Worm (Caenorhabditis elegans) whole organism, young adult: ENCODE data around the gene enri-2.

Source experiments
- B0261.1 ChIP-seq: sonication (generic microtip); optimal IDR thresholded peaks from 2 replicates; lab custom pipeline; 2016; ENCODE audit warnings: mild to moderate bottlenecking, missing genetic modification characterization, moderate library complexity, missing compliant biosample characterization
- B0336.3 ChIP-seq: fragments of 200-800 bp; sonication (Bioruptor generic); IDR thresholded peaks from 2 replicates; pipeline ENCODE4 v1.3.6; 2022; ENCODE audit warnings: missing genetic modification characterization, missing compliant biosample characterization
- F22D6.2 ChIP-seq: sonication (generic microtip); optimal IDR thresholded peaks from 2 replicates; lab custom pipeline; 2016; ENCODE audit warnings: mild to moderate bottlenecking, missing genetic modification characterization, missing compliant biosample characterization
- Y53F4B.3 ChIP-seq: fragments of 200-800 bp; sonication (Bioruptor generic); IDR thresholded peaks from 2 replicates; pipeline ENCODE4 v1.3.6; 2022; ENCODE audit warnings: missing genetic modification reagents, missing genetic modification characterization, missing compliant biosample characterization
- Y67H2A.10 ChIP-seq: fragments of 200-800 bp; sonication (Bioruptor generic); conservative IDR thresholded peaks from 2 replicates; pipeline ENCODE4 v1.3.6; 2022; ENCODE audit warnings: missing genetic modification reagents, missing genetic modification characterization, missing compliant biosample characterization
- ZK185.1 ChIP-seq: sonication (generic microtip); optimal IDR thresholded peaks from 2 replicates; lab custom pipeline; 2016; ENCODE audit warnings: mild to moderate bottlenecking, missing genetic modification characterization, missing compliant biosample characterization; ENCODE audit not compliant: poor library complexity, severe bottlenecking
- aptf-2 ChIP-seq: fragments of 200-800 bp; sonication (Bioruptor generic); conservative IDR thresholded peaks from 2 replicates; pipeline ENCODE4 v1.3.6; 2022; ENCODE audit warnings: missing genetic modification reagents, missing genetic modification characterization, missing compliant biosample characterization
- atf-7 ChIP-seq: sonication (generic microtip); optimal IDR thresholded peaks from 2 replicates; lab custom pipeline; 2017; ENCODE audit warnings: mild to moderate bottlenecking, missing genetic modification characterization, missing compliant biosample characterization
- ccch-3 ChIP-seq: fragments of 200-800 bp; sonication (Bioruptor generic); optimal IDR thresholded peaks from 2 replicates; lab custom pipeline; 2018; ENCODE audit warnings: mild to moderate bottlenecking, missing genetic modification characterization, missing compliant biosample characterization
- cebp-1 ChIP-seq, 2 experiments: fragments of 200-800 bp in 1 of 2; sonication (Bioruptor generic) in 1 of 2; sonication (generic microtip) in 1 of 2; IDR thresholded peaks in 1 of 2; optimal IDR thresholded peaks in 1 of 2; 2 replicates each; pipeline versions ENCODE4 v1.3.6 to Lab custom; 2017 to 2022; ENCODE audit warnings: missing compliant biosample characterization in 2 of 2, missing genetic modification characterization in 2 of 2, mild to moderate bottlenecking in 1 of 2, missing genetic modification reagents in 1 of 2, moderate library complexity in 1 of 2
- chd-7 ChIP-seq: sonication (generic microtip); optimal IDR thresholded peaks from 2 replicates; lab custom pipeline; 2016; ENCODE audit warnings: mild to moderate bottlenecking, missing genetic modification characterization, moderate library complexity, missing compliant biosample characterization
- dpff-1 ChIP-seq: sonication (generic microtip); optimal IDR thresholded peaks from 2 replicates; lab custom pipeline; 2017; ENCODE audit warnings: mild to moderate bottlenecking, missing genetic modification characterization, missing compliant biosample characterization
- egrh-3 ChIP-seq: fragments of 200-800 bp; sonication (Bioruptor generic); IDR thresholded peaks from 2 replicates; pipeline ENCODE4 v1.3.6; 2022; ENCODE audit warnings: missing genetic modification reagents, missing genetic modification characterization, missing compliant biosample characterization
- gei-17 ChIP-seq: fragments of 200-800 bp; sonication (Bioruptor generic); optimal IDR thresholded peaks from 2 replicates; lab custom pipeline; 2018; ENCODE audit warnings: mild to moderate bottlenecking, missing genetic modification characterization, missing compliant biosample characterization
- him-1 ChIP-seq: sonication (generic microtip); optimal IDR thresholded peaks from 2 replicates; lab custom pipeline; 2016; ENCODE audit warnings: missing genotype, missing genetic modification reagents, missing genetic modification characterization, missing compliant biosample characterization
- hmg-20 ChIP-seq: fragments of 200-800 bp; sonication (Bioruptor generic); IDR thresholded peaks from 2 replicates; pipeline ENCODE4 v1.3.6; 2022; ENCODE audit warnings: missing genetic modification reagents, missing genetic modification characterization, missing compliant biosample characterization
- hsf-1 ChIP-seq: fragments of 200-800 bp; sonication (Bioruptor generic); IDR thresholded peaks from 2 replicates; pipeline ENCODE4 v1.3.6; 2022; ENCODE audit warnings: missing genetic modification reagents, missing genetic modification characterization, missing compliant biosample characterization
- let-526 ChIP-seq: fragments of 200-800 bp; sonication (Bioruptor generic); IDR thresholded peaks from 2 replicates; pipeline ENCODE4 v1.3.6; 2022; ENCODE audit warnings: missing genetic modification reagents, missing genetic modification characterization, missing compliant biosample characterization
- let-607 ChIP-seq, 2 experiments: fragments of 200-800 bp in 1 of 2; sonication (Bioruptor generic) in 1 of 2; sonication (generic microtip) in 1 of 2; optimal IDR thresholded peaks; 2 replicates each; lab custom pipeline; 2016 to 2018; ENCODE audit warnings: mild to moderate bottlenecking in 2 of 2, missing compliant biosample characterization in 2 of 2, missing genetic modification characterization in 2 of 2, moderate library complexity in 2 of 2, missing genotype in 1 of 2
- lin-26 ChIP-seq: fragments of 200-800 bp; sonication (Bioruptor generic); IDR thresholded peaks from 2 replicates; pipeline ENCODE4 v1.3.6; 2022; ENCODE audit warnings: missing genetic modification reagents, missing genetic modification characterization, missing compliant biosample characterization
- lin-40 ChIP-seq: sonication (generic microtip); optimal IDR thresholded peaks from 2 replicates; lab custom pipeline; 2016; ENCODE audit warnings: missing genetic modification characterization, mild to moderate bottlenecking, missing compliant biosample characterization, missing genotype, missing genetic modification reagents
- lin-54 ChIP-seq: fragments of 200-800 bp; sonication (Bioruptor generic); optimal IDR thresholded peaks from 2 replicates; lab custom pipeline; 2018; ENCODE audit warnings: mild to moderate bottlenecking, missing genetic modification characterization, missing compliant biosample characterization
- nfyb-1 ChIP-seq: fragments of 200-800 bp; sonication (Bioruptor generic); IDR thresholded peaks from 2 replicates; pipeline ENCODE4 v1.3.6; 2022; ENCODE audit warnings: missing genetic modification reagents, missing genetic modification characterization, missing compliant biosample characterization
- nhr-27 ChIP-seq: fragments of 200-800 bp; sonication (Bioruptor generic); optimal IDR thresholded peaks from 2 replicates; lab custom pipeline; 2018; ENCODE audit warnings: mild to moderate bottlenecking, missing genetic modification characterization, moderate library complexity, missing compliant biosample characterization
- nhr-80 ChIP-seq: sonication (generic microtip); optimal IDR thresholded peaks from 2 replicates; lab custom pipeline; 2016; ENCODE audit warnings: missing genetic modification characterization, missing compliant biosample characterization
- nhr-90 ChIP-seq: sonication (generic microtip); optimal IDR thresholded peaks from 2 replicates; lab custom pipeline; 2016; ENCODE audit warnings: missing genotype, mild to moderate bottlenecking, missing genetic modification characterization, missing compliant biosample characterization
- pha-4 ChIP-seq: fragments of 150-350 bp; sonication (generic microtip); optimal IDR thresholded peaks from 2 replicates; lab custom pipeline; 2014; ENCODE audit warnings: missing biosample characterization, missing genetic modification reagents, missing genetic modification characterization
- rcor-1 ChIP-seq: fragments of 200-800 bp; sonication (Bioruptor generic); IDR thresholded peaks from 2 replicates; pipeline ENCODE4 v1.3.6; 2022; ENCODE audit warnings: missing genetic modification reagents, missing genetic modification characterization, missing compliant biosample characterization
- repo-1 ChIP-seq: sonication (generic microtip); optimal IDR thresholded peaks from 2 replicates; lab custom pipeline; 2017; ENCODE audit warnings: mild to moderate bottlenecking, missing genetic modification characterization, missing compliant biosample characterization
- rpc-1 ChIP-seq, 2 experiments: fragments of 150-350 bp in 1 of 2; sonication (generic microtip) in 1 of 2; optimal IDR thresholded peaks; 2 replicates each; lab custom pipeline; 2014 to 2018; ENCODE audit warnings: missing biosample characterization in 1 of 2, missing genetic modification characterization in 1 of 2, missing genetic modification reagents in 1 of 2, missing genotype in 1 of 2
- snpc-1.1 ChIP-seq: sonication (generic microtip); optimal IDR thresholded peaks from 2 replicates; lab custom pipeline; 2017; ENCODE audit warnings: missing genetic modification characterization, mild to moderate bottlenecking, missing compliant biosample characterization, antibody characterized with exemption, moderate library complexity, missing genotype, missing genetic modification reagents; ENCODE audit not compliant: insufficient read depth
- snpc-4 ChIP-seq, 5 experiments: fragments of 150-350 bp in 1 of 5; sonication (generic microtip) in 4 of 5; optimal IDR thresholded peaks; 2 replicates each; lab custom pipeline; 2014 to 2018; ENCODE audit warnings: missing genetic modification characterization in 5 of 5, missing biosample characterization in 3 of 5, antibody characterized with exemption in 2 of 5, mild to moderate bottlenecking in 2 of 5, missing compliant biosample characterization in 2 of 5, missing genotype in 2 of 5, moderate library complexity in 2 of 5, missing genetic modification reagents in 1 of 5
- tbp1 ChIP-seq: fragments of 200-800 bp; sonication (Bioruptor generic); optimal IDR thresholded peaks from 2 replicates; lab custom pipeline; 2018; ENCODE audit warnings: mild to moderate bottlenecking, missing genetic modification characterization, missing compliant biosample characterization
- tbx-9 ChIP-seq: sonication (generic microtip); optimal IDR thresholded peaks from 2 replicates; lab custom pipeline; 2016; ENCODE audit warnings: borderline replicate concordance, missing genetic modification characterization, inconsistent platforms, missing compliant biosample characterization
- tlf-1 ChIP-seq: fragments of 200-800 bp; sonication (Bioruptor generic); optimal IDR thresholded peaks from 2 replicates; lab custom pipeline; 2018; ENCODE audit warnings: mild to moderate bottlenecking, missing genetic modification characterization, missing compliant biosample characterization
- unc-62 ChIP-seq: fragments of 150-350 bp; optimal IDR thresholded peaks from 2 replicates; lab custom pipeline; 2014; ENCODE audit warnings: missing biosample characterization, missing genetic modification reagents, missing genetic modification characterization
- ztf-22 ChIP-seq: fragments of 200-800 bp; sonication (Bioruptor generic); optimal IDR thresholded peaks from 2 replicates; lab custom pipeline; 2018; ENCODE audit warnings: mild to moderate bottlenecking, missing genetic modification characterization, moderate library complexity, missing compliant biosample characterization

enri-2 gene

DNA sequence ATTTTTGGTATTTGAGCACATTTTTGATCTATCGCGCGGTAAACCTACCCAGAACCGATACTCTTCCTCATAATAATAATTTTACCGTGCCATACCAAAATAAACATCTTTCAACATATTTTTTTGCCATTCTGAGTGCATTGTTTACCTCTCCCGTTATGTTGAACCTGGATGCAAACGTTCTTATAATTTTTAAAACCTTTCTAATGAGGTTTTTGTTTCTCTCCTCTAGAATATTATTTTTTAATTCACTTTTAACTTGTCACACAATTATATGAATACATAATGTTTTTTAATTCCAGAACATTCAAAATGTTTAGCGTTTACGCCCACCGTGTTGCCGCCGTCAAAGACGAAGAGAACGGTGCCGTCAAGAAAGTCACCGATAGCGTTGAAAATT is at the start of gene enri-2:
enri-2 (plus strand) TSS at position 301 of the 400 bp plus-strand sequence.
- no peak for TF ChIP-seq him-1 (tag; lab: Kevin White, UChicago)

DNA sequence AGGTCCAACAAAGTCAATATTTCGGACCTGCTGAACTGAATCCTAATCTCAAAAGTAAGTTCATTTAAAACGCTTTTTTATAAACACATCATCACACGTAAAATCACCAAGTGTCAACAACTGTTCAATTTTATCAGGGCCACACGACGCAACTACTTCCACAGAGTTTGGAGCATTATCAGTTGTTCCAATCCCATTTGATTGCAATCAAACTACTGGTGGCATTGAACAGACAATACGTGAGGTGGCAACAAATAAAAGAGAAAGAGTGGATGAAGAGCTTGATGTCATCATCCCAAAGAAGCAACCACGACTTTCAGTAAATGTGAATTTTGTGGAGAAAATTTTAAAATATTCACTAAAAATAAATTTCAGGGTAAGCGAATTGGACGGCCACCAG is 49.1 kb upstream of the enri-2 start:
- TF ChIP-seq snpc-1.1 (tag; lab: Kevin White, UChicago) (no peak), nhr-27 (no peak), nhr-80 (tag; lab: Kevin White, UChicago) (peak; percentile 3), lin-26 (no peak)

DNA sequence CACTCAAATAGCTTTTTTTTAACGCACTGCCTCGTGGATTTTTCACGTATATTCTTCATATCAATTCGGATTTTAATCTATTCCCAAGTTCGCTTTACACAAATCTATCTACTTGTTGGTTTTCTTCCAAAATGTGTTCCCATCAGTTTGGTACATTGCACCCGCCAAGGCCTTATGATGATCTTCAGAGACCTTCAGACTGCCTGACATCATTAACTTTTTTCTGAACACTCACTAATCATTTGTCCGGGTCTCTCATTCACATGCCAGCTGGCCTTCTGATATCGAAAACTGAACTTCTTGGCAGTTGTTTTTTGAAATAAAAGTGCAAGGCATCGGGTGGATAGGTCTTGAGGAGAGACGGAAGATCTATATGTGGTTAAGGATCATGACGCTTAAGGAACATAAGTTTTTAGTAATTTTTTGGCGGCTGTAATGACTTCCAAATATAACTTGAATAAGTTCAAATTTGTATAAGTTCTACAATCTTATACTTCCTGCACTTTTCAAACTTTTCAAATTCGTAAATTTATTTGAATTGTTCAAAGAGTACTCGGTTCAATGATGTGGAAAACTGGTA is 45.7 kb upstream of the enri-2 start:
- peak; percentile 17 for TF ChIP-seq unc-62 (GFP tag; lab: Kevin White, UChicago)
- no peak for TF ChIP-seq nhr-27

DNA sequence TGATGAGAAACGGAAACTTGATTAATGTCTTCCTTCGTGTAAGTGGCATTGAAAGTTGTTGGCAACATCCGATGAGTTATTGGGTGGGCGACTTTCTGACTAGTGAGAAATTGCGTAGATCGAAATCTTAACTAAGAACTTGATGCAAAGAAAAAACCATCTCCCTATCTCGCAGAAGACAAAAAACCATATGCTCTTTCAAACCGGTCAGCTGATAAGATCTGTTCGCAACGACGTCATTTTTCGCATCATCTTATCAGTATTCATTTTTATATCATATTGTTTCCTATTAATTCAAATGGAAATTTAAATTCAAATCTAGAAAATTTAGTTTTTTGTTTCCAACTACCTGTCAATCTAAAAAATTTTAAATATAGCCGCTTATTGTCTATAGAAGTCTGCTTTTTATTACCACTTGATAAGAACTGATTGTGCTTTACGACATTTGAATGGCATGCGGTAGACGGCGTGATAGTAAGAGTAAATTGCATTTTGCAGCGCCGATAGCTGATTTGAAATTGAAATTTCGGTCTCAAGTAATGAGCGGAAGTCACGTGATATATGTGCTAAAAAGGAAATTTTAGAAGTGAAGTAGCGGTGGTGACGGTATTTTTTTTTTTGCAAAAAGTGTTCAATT is 45.1 kb upstream of the enri-2 start:
- TF ChIP-seq F22D6.2 (peak; percentile 24), lin-40 (tag; lab: Kevin White, UChicago) (peak; percentile 69), cebp-1 (GFP tag; IDR thresholded peaks at IDR 0.05; lab: Robert Waterston, UW) (no peak), cebp-1 (tag; optimal IDR thresholded peaks at IDR 0.05; lab: Kevin White, UChicago) (peak; percentile 50), let-607 (tag; optimal IDR thresholded peaks at IDR 0.05; lab: Kevin White, UChicago) (peak in 1 of 2 experiments; percentile 88), egrh-3 (no peak), B0336.3 (GFP tag; lab: Robert Waterston, UW) (peak; percentile 51; the same call in 1 of the 2 replicates), nhr-80 (tag; lab: Kevin White, UChicago) (peak; percentile 97), gei-17 (peak; percentile 19), tbx-9 (no peak), Y67H2A.10 (GFP tag; lab: Robert Waterston, UW) (no peak), tlf-1 (peak; percentile 72), nhr-90 (tag; lab: Kevin White, UChicago) (peak; percentile 40), nfyb-1 (GFP tag; lab: Robert Waterston, UW) (no peak), pha-4 (tag; lab: Kevin White, UChicago) (peak; percentile 43), atf-7 (peak; percentile 92), snpc-4 (GFP tag; optimal IDR thresholded peaks at IDR 0.05; lab: Kevin White, UChicago) (no peak), snpc-4 (tag; optimal IDR thresholded peaks at IDR 0.05; lab: Kevin White, UChicago) (peak in 3 of 4 experiments; percentile 0 to 42 (median 28)), him-1 (tag; lab: Kevin White, UChicago) (no peak), tbp1 (GFP tag; lab: Kevin White, UChicago) (peak; percentile 46), chd-7 (tag; lab: Kevin White, UChicago) (peak; percentile 69), ztf-22 (peak; percentile 89)

DNA sequence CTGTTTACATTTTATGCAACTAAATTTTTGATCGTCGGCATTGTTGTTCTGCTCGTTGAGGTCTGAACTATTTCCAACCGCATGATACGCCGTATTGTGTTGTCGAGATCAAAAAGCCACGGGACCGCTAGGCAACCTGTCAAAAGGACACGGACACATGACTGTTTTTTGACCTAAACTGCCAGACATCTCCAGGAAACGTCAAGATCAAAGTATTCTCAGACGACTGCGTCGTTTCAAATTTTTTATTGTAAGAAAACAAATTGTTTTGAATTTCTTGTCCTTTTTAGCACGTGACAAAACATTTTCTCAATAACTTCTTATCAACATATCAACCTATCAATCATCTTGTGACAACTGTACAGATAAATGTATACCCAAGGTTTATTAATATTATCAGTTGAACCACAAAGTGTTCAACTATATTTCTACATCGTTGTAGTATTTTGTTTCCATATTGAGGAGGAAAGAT is 43.5 kb upstream of the enri-2 start:
- TF ChIP-seq aptf-2 (GFP tag; lab: Robert Waterston, UW) (no peak), dpff-1 (tag; lab: Kevin White, UChicago) (peak; percentile 17), ZK185.1 (no peak), tlf-1 (peak; percentile 77), hmg-20 (GFP tag; lab: Robert Waterston, UW) (no peak), lin-54 (GFP tag; lab: Kevin White, UChicago) (peak; percentile 12), ccch-3 (GFP tag; lab: Kevin White, UChicago) (no peak), Y53F4B.3 (GFP tag; lab: Robert Waterston, UW) (no peak), Y67H2A.10 (GFP tag; lab: Robert Waterston, UW) (no peak), B0261.1 (tag; lab: Kevin White, UChicago) (no peak), rcor-1 (GFP tag; lab: Robert Waterston, UW) (no peak), hsf-1 (GFP tag; lab: Robert Waterston, UW) (no peak), nhr-27 (no peak), let-526 (GFP tag; lab: Robert Waterston, UW) (peak; percentile 74; the same call in 1 of the 2 replicates), rpc-1 (optimal IDR thresholded peaks at IDR 0.05; lab: Kevin White, UChicago) (no peak), rpc-1 (tag; optimal IDR thresholded peaks at IDR 0.05; lab: Kevin White, UChicago) (no peak), repo-1 (tag; lab: Kevin White, UChicago) (no peak), ztf-22 (peak; percentile 91), nhr-80 (tag; lab: Kevin White, UChicago) (peak; percentile 89), F22D6.2 (peak; percentile 44)
